Fruit fly (Drosophila melanogaster) whole organism, prepupa: ENCODE data around the gene Ser.
A peak's percentile ranks its signal among the peaks of the same experiment; 100 is the strongest.

Experiments
- CG10631 ChIP-seq: fragments of 200-800 bp; sonication (Bioruptor generic); optimal IDR thresholded peaks from 2 replicates; lab custom pipeline; 2016; ENCODE audit warnings: missing biosample characterization, missing genetic modification characterization
- CG11294 ChIP-seq: fragments of 200-800 bp; sonication (Bioruptor generic); IDR thresholded peaks from 2 replicates; pipeline ENCODE4 v1.3.6; 2022; ENCODE audit warnings: missing biosample characterization, missing genetic modification characterization
- CG11762 ChIP-seq: fragments of 200-800 bp; sonication (Bioruptor generic); optimal IDR thresholded peaks from 3 replicates; lab custom pipeline; 2016; ENCODE audit warnings: missing biosample characterization, missing genetic modification characterization; ENCODE audit not compliant: insufficient read depth
- CG11902 ChIP-seq: fragments of 200-800 bp; sonication (Bioruptor generic); optimal IDR thresholded peaks from 3 replicates; lab custom pipeline; 2016; ENCODE audit warnings: missing biosample characterization, missing genetic modification characterization
- CG15336 ChIP-seq: fragments of 200-800 bp; sonication (Bioruptor generic); IDR thresholded peaks from 2 replicates; pipeline ENCODE4 v1.3.6; 2022; ENCODE audit warnings: missing biosample characterization, missing genetic modification characterization
- CG1621 ChIP-seq: fragments of 200-800 bp; sonication (Bioruptor generic); optimal IDR thresholded peaks from 3 replicates; lab custom pipeline; 2018; ENCODE audit warnings: missing biosample characterization, mild to moderate bottlenecking, missing genetic modification characterization
- CG3032 ChIP-seq: fragments of 200-800 bp; optimal IDR thresholded peaks from 2 replicates; lab custom pipeline; 2019; ENCODE audit warnings: missing biosample characterization, mild to moderate bottlenecking, missing genetic modification characterization, moderate library complexity
- CG34406 ChIP-seq: fragments of 200-800 bp; sonication (Bioruptor generic); optimal IDR thresholded peaks from 3 replicates; lab custom pipeline; 2016; ENCODE audit warnings: missing biosample characterization, missing genetic modification characterization
- CG3919 ChIP-seq: fragments of 200-800 bp; sonication (Bioruptor generic); optimal IDR thresholded peaks from 3 replicates; lab custom pipeline; 2016; ENCODE audit warnings: missing biosample characterization, missing genetic modification characterization
- CG4318 ChIP-seq: fragments of 200-800 bp; sonication (Bioruptor generic); optimal IDR thresholded peaks from 3 replicates; lab custom pipeline; 2017; ENCODE audit warnings: missing biosample characterization, mild to moderate bottlenecking, missing genetic modification characterization
- CG6163 ChIP-seq: fragments of 200-800 bp; sonication (Bioruptor generic); IDR thresholded peaks from 3 replicates; pipeline ENCODE4 v1.3.6; 2022; ENCODE audit warnings: missing biosample characterization, missing genetic modification characterization
- CG6276 ChIP-seq: fragments of 200-800 bp; sonication (Bioruptor generic); optimal IDR thresholded peaks from 2 replicates; lab custom pipeline; 2017; ENCODE audit warnings: missing biosample characterization, mild to moderate bottlenecking, missing genetic modification characterization
- CG6854 ChIP-seq: fragments of 200-800 bp; sonication (Bioruptor generic); optimal IDR thresholded peaks from 2 replicates; lab custom pipeline; 2017; ENCODE audit warnings: missing biosample characterization, mild to moderate bottlenecking, missing genetic modification characterization
- CG7368 ChIP-seq: fragments of 200-800 bp; sonication (Bioruptor generic); optimal IDR thresholded peaks from 3 replicates; lab custom pipeline; 2016; ENCODE audit warnings: missing biosample characterization, missing genetic modification characterization
- CG8119 ChIP-seq: fragments of 200-800 bp; sonication (Bioruptor generic); IDR thresholded peaks from 3 replicates; pipeline ENCODE4 v1.3.6; 2022; ENCODE audit warnings: missing biosample characterization, missing genetic modification characterization
- CG9139 ChIP-seq: fragments of 200-800 bp; sonication (Bioruptor generic); optimal IDR thresholded peaks from 3 replicates; lab custom pipeline; 2017; ENCODE audit warnings: missing biosample characterization, mild to moderate bottlenecking, missing genetic modification characterization
- Eip75B ChIP-seq: fragments of 200-800 bp; sonication (Bioruptor generic); optimal IDR thresholded peaks from 3 replicates; lab custom pipeline; 2016; ENCODE audit warnings: missing biosample characterization, missing genetic modification characterization
- Eip78C ChIP-seq: fragments of 200-800 bp; sonication (Bioruptor generic); peaks from one replicate; lab custom pipeline; 2016; ENCODE audit warnings: missing biosample characterization, missing genetic modification characterization
- Ets21C ChIP-seq: fragments of 200-800 bp; sonication (Bioruptor generic); optimal IDR thresholded peaks from 3 replicates; lab custom pipeline; 2016; ENCODE audit warnings: missing biosample characterization, missing genetic modification characterization
- Ets96B ChIP-seq: fragments of 200-800 bp; optimal IDR thresholded peaks from 2 replicates; lab custom pipeline; 2019; ENCODE audit warnings: missing biosample characterization, mild to moderate bottlenecking, missing genetic modification characterization, moderate library complexity
- Hr39 ChIP-seq: fragments of 200-800 bp; sonication (Bioruptor generic); optimal IDR thresholded peaks from 2 replicates; lab custom pipeline; 2016; ENCODE audit warnings: missing biosample characterization, missing genetic modification characterization
- Hr4 ChIP-seq: fragments of 200-800 bp; sonication (Bioruptor generic); optimal IDR thresholded peaks from 3 replicates; lab custom pipeline; 2016; ENCODE audit warnings: missing biosample characterization, missing genetic modification characterization
- Lpt ChIP-seq: fragments of 200-800 bp; sonication (Bioruptor generic); optimal IDR thresholded peaks from 3 replicates; lab custom pipeline; 2016; ENCODE audit warnings: missing biosample characterization, missing genetic modification characterization
- Met ChIP-seq: fragments of 200-800 bp; sonication (Bioruptor generic); optimal IDR thresholded peaks from 3 replicates; lab custom pipeline; 2016; ENCODE audit warnings: missing biosample characterization, missing genetic modification characterization
- Smox ChIP-seq: fragments of 200-800 bp; sonication (Bioruptor generic); optimal IDR thresholded peaks from 3 replicates; lab custom pipeline; 2016; ENCODE audit warnings: missing biosample characterization, missing genetic modification characterization
- Sox102F ChIP-seq: fragments of 200-800 bp; sonication (Bioruptor generic); optimal IDR thresholded peaks from 2 replicates; lab custom pipeline; 2016; ENCODE audit warnings: missing biosample characterization, mild to moderate bottlenecking, missing genetic modification characterization
- Sox15 ChIP-seq: fragments of 200-800 bp; sonication (Bioruptor generic); optimal IDR thresholded peaks from 3 replicates; lab custom pipeline; 2016; ENCODE audit warnings: missing biosample characterization, missing genetic modification characterization
- achi ChIP-seq: fragments of 200-800 bp; sonication (Bioruptor generic); optimal IDR thresholded peaks from 3 replicates; lab custom pipeline; 2016; ENCODE audit warnings: missing biosample characterization, missing genetic modification characterization
- cyc ChIP-seq: fragments of 200-800 bp; sonication (Bioruptor generic); optimal IDR thresholded peaks from 3 replicates; lab custom pipeline; 2016; ENCODE audit warnings: missing biosample characterization, missing genetic modification characterization
- dac ChIP-seq: fragments of 200-800 bp; sonication (Bioruptor generic); optimal IDR thresholded peaks from 2 replicates; lab custom pipeline; 2017; ENCODE audit warnings: missing biosample characterization, mild to moderate bottlenecking, missing genetic modification characterization
- dsx ChIP-seq: fragments of 200-800 bp; optimal IDR thresholded peaks from 3 replicates; lab custom pipeline; 2019; ENCODE audit warnings: missing biosample characterization, mild to moderate bottlenecking, missing genetic modification characterization, moderate library complexity; ENCODE audit not compliant: poor library complexity, severe bottlenecking
- eg ChIP-seq: fragments of 200-800 bp; sonication (Bioruptor generic); IDR thresholded peaks from 3 replicates; pipeline ENCODE4 v1.3.6; 2022; ENCODE audit warnings: missing biosample characterization, missing genetic modification characterization
- esn ChIP-seq: fragments of 200-800 bp; sonication (Bioruptor generic); optimal IDR thresholded peaks from 2 replicates; lab custom pipeline; 2016; ENCODE audit warnings: missing biosample characterization, mild to moderate bottlenecking, missing genetic modification characterization, moderate library complexity
- fd59A ChIP-seq: fragments of 200-800 bp; sonication (Bioruptor generic); optimal IDR thresholded peaks from 2 replicates; lab custom pipeline; 2017; ENCODE audit warnings: missing biosample characterization, mild to moderate bottlenecking, missing genetic modification characterization, missing genetic modification reagents
- fd85E ChIP-seq: fragments of 200-800 bp; sonication (Bioruptor generic); optimal IDR thresholded peaks from 3 replicates; lab custom pipeline; 2016; ENCODE audit warnings: missing biosample characterization, missing genetic modification characterization
- fkh ChIP-seq: fragments of 200-800 bp; sonication (Bioruptor generic); optimal IDR thresholded peaks from 3 replicates; lab custom pipeline; 2017; ENCODE audit warnings: missing biosample characterization, mild to moderate bottlenecking, missing genetic modification characterization, moderate library complexity
- lz ChIP-seq: fragments of 200-800 bp; sonication (Bioruptor generic); optimal IDR thresholded peaks from 3 replicates; lab custom pipeline; 2016; ENCODE audit warnings: missing biosample characterization, missing genetic modification characterization
- pdm3 ChIP-seq: fragments of 200-800 bp; sonication (Bioruptor generic); optimal IDR thresholded peaks from 3 replicates; lab custom pipeline; 2016; ENCODE audit warnings: missing biosample characterization, missing genetic modification characterization
- salr ChIP-seq, 2 experiments: fragments of 200-800 bp; sonication (Bioruptor generic); optimal IDR thresholded peaks; 3 replicates each; lab custom pipeline; 2016 to 2018; ENCODE audit warnings: missing biosample characterization in 2 of 2, missing genetic modification characterization in 2 of 2, mild to moderate bottlenecking in 1 of 2
- ss ChIP-seq, 2 experiments: fragments of 200-800 bp; sonication (Bioruptor generic); optimal IDR thresholded peaks; 2 replicates in 1 of 2; 3 replicates in 1 of 2; lab custom pipeline; 2017 to 2018; ENCODE audit warnings: mild to moderate bottlenecking in 2 of 2, missing biosample characterization in 2 of 2, missing genetic modification characterization in 2 of 2, moderate library complexity in 1 of 2
- svp ChIP-seq: fragments of 200-800 bp; sonication (Bioruptor generic); peaks from one replicate; lab custom pipeline; 2016; ENCODE audit warnings: missing biosample characterization, missing genetic modification characterization
- topi ChIP-seq: fragments of 200-800 bp; sonication (Bioruptor generic); optimal IDR thresholded peaks from 3 replicates; lab custom pipeline; 2016; ENCODE audit warnings: missing biosample characterization, missing genetic modification characterization
- vri ChIP-seq: fragments of 200-800 bp; sonication (Bioruptor generic); optimal IDR thresholded peaks from 3 replicates; lab custom pipeline; 2016; ENCODE audit warnings: missing biosample characterization, mild to moderate bottlenecking, missing genetic modification characterization

Gene Ser

dm6 chr3R:27220829-27221463 is 26.9 kb upstream of the Ser start (continued):
- TF ChIP-seq cyc (GFP tag; lab: Kevin White, UChicago) (no peak), esn (peak; percentile 45), Hr4 (GFP tag; lab: Kevin White, UChicago) (peak; percentile 20), CG6854 (GFP tag; lab: Kevin White, UChicago) (no peak)

DNA sequence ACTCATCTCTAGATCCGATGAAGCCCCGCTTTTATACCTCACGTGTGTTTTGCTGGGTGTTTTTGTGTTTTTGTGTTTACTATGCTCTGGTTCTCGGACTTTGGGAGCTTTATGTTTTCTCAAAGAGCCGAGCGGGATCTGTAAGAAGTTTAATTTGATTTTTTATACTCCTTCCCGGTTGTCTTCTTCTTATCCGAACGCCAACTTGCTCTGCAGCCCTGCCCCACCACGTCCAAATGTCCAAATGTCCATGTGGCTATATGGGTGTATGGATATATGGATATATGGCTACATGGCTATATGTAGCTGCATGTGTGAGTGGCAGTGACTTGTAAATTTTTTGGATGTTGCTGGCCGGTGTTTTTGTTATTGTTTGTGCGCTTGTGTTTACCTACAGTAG is 24.7 kb upstream of the Ser start:
- TF ChIP-seq dsx (GFP tag; lab: Kevin White, UChicago) (peak; percentile 4), ss (GFP tag; optimal IDR thresholded peaks at IDR 0.05; lab: Kevin White, UChicago) (peak in 1 of 2 experiments; percentile 25), CG1621 (no peak), CG6854 (GFP tag; lab: Kevin White, UChicago) (peak; percentile 70), eg (GFP tag; lab: Robert Waterston, UW) (no peak)

DNA sequence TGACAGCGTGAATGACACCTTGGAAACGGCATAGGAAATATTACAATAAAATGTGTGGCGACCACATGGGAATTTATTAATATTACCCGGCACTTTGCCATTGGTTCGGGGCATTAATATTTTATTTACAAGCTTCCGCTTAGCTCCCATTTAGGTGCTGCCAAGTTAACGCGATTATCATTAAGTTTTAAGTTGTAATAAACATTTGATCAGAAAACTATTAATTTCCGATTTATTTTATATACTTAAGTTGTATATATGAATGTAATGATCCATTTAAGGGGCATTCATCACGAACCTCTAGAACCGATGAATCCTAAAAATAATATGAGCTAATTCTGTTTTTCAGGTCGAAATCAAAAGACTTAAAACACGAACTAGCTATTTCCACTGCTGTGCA is 24.2 kb upstream of the Ser start:
- TF ChIP-seq dac (GFP tag; lab: Kevin White, UChicago), result no peak
- no peak for TF ChIP-seq CG7368
- peak; percentile 55 for TF ChIP-seq Eip78C (GFP tag; lab: Kevin White, UChicago)
- no peak for TF ChIP-seq Smox (GFP tag; lab: Kevin White, UChicago)
- TF ChIP-seq topi (GFP tag; lab: Kevin White, UChicago), result no peak
- TF ChIP-seq ss (GFP tag; optimal IDR thresholded peaks at IDR 0.05; lab: Kevin White, UChicago), result no peak
- TF ChIP-seq CG10631 (GFP tag; lab: Kevin White, UChicago), result peak; percentile 8
- TF ChIP-seq fd59A (GFP tag; lab: Kevin White, UChicago), result no peak
- no peak for TF ChIP-seq CG15336 (GFP tag; lab: Robert Waterston, UW)
- TF ChIP-seq Met (GFP tag; lab: Kevin White, UChicago), result no peak
- no peak for TF ChIP-seq Hr39 (GFP tag; lab: Kevin White, UChicago)
- no peak for TF ChIP-seq achi
- no peak for TF ChIP-seq Lpt (GFP tag; lab: Kevin White, UChicago)
- no peak for TF ChIP-seq CG3032 (tag; lab: Kevin White, UChicago)
- TF ChIP-seq lz, result peak; percentile 8
- TF ChIP-seq CG11762, result no peak
- TF ChIP-seq pdm3 (GFP tag; lab: Kevin White, UChicago), result no peak
- TF ChIP-seq svp (GFP tag; lab: Kevin White, UChicago), result peak; percentile 45
- TF ChIP-seq CG4318 (GFP tag; lab: Kevin White, UChicago), result no peak
- TF ChIP-seq CG11902 (GFP tag; lab: Kevin White, UChicago), result no peak
- no peak for TF ChIP-seq CG11294 (GFP tag; lab: Robert Waterston, UW)

DNA sequence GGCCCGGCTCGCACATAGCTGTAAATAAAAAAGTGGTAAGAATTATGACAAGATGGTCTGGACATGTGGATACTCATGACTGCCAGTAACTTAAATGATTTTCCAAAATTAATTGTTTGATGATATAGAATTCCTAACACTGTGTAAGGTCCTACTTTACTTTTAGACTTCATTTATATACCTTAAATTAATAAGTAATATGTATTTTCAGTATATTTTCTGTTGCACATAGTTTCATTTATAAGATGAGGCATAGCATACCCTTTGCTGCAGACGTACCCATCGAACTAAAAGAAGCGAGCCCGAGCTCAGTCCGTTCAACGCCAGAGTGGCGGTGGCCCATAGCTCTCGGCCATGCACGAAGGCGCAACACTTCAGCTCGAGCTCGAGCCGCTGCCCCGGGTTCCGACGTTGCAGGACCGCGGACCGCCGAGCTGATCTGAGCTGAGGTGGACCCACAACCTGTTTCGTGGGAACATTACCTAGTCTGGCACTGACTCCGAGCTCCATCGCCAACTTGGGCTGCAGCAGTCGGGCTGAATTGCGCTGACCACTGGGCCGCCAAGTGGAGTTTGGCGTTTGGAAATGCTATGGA is 23.5 kb upstream of the Ser start:
- no peak for TF ChIP-seq fkh (GFP tag; lab: Kevin White, UChicago)
- peak; percentile 26 for TF ChIP-seq vri (GFP tag; lab: Kevin White, UChicago)
- TF ChIP-seq pdm3 (GFP tag; lab: Kevin White, UChicago), result peak; percentile 69
- TF ChIP-seq salr (GFP tag; optimal IDR thresholded peaks at IDR 0.05; lab: Kevin White, UChicago), result peak in 1 of 2 experiments; percentile 71
- TF ChIP-seq fd59A (GFP tag; lab: Kevin White, UChicago), result peak; percentile 41
- TF ChIP-seq dac (GFP tag; lab: Kevin White, UChicago), result no peak
- no peak for TF ChIP-seq fd85E
- peak; percentile 36; the same call in 2 of the 3 replicates for TF ChIP-seq CG6163 (GFP tag; lab: Robert Waterston, UW)
- TF ChIP-seq cyc (GFP tag; lab: Kevin White, UChicago), result peak; percentile 48
- peak; percentile 49 for TF ChIP-seq CG9139 (GFP tag; lab: Kevin White, UChicago)
- peak; percentile 64 for TF ChIP-seq lz
- peak; percentile 77 for TF ChIP-seq CG3919
- peak; percentile 48 for TF ChIP-seq Lpt (GFP tag; lab: Kevin White, UChicago)
- peak; percentile 94 for TF ChIP-seq Eip78C (GFP tag; lab: Kevin White, UChicago)
- peak; percentile 87 for TF ChIP-seq svp (GFP tag; lab: Kevin White, UChicago)
- peak; percentile 73 for TF ChIP-seq CG8119 (GFP tag; lab: Robert Waterston, UW)
- peak; percentile 27; the same call in 1 of the 2 replicates for TF ChIP-seq CG11294 (GFP tag; lab: Robert Waterston, UW)
- peak; percentile 32 for TF ChIP-seq Ets21C (GFP tag; lab: Kevin White, UChicago)
- TF ChIP-seq CG34406 (GFP tag; lab: Kevin White, UChicago), result peak; percentile 74
- peak; percentile 69 for TF ChIP-seq CG3032 (tag; lab: Kevin White, UChicago)
- peak; percentile 54 for TF ChIP-seq Sox102F (GFP tag; lab: Kevin White, UChicago)
- TF ChIP-seq Eip75B, result peak; percentile 70
- peak; percentile 12 for TF ChIP-seq CG4318 (GFP tag; lab: Kevin White, UChicago)
- TF ChIP-seq CG6276 (GFP tag; lab: Kevin White, UChicago), result peak; percentile 17
- peak; percentile 21 for TF ChIP-seq Sox15 (GFP tag; lab: Kevin White, UChicago)
- peak; percentile 79 for TF ChIP-seq Ets96B (tag; lab: Kevin White, UChicago)
- TF ChIP-seq Met (GFP tag; lab: Kevin White, UChicago), result peak; percentile 78
- peak; percentile 64 for TF ChIP-seq dsx (GFP tag; lab: Kevin White, UChicago)
